Worm (Caenorhabditis elegans): Measurements from ENCODE around the gene Y53G8B.2.

Y53G8B.2 gene

ce11 chrIII:3110614-3111013 is 6.9 kb upstream of the Y53G8B.2 start:
- no peak for TF ChIP-seq ref-2 (tag; optimal IDR thresholded peaks at IDR 0.05)

- TF ChIP-seq ahr-1 (tag; optimal IDR thresholded peaks at IDR 0.05) (no peak), ceh-19 (GFP tag; optimal IDR thresholded peaks at IDR 0.05) (no peak), pat-9 (tag; optimal IDR thresholded peaks at IDR 0.05) (no peak), tbx-7 (tag; optimal IDR thresholded peaks at IDR 0.05) (no peak), pax-1 (tag; optimal IDR thresholded peaks at IDR 0.05) (no peak), zip-5 (tag; optimal IDR thresholded peaks at IDR 0.05) (no peak), sox-2 (GFP tag; IDR thresholded peaks at IDR 0.05) (no peak), pha-4 (tag; optimal IDR thresholded peaks at IDR 0.05) (no peak), che-1 (tag; optimal IDR thresholded peaks at IDR 0.05) (no peak), ztf-16 (tag; optimal IDR thresholded peaks at IDR 0.05) (no peak), C38D4.7 (GFP tag; optimal IDR thresholded peaks at IDR 0.05) (no peak), ceh-14 (tag; optimal IDR thresholded peaks at IDR 0.05) (no peak), madf-2 (tag; optimal IDR thresholded peaks at IDR 0.05) (no peak), sox-4 (tag; optimal IDR thresholded peaks at IDR 0.05) (no peak), ref-2 (tag; optimal IDR thresholded peaks at IDR 0.05) (no peak), ceh-45 (GFP tag; IDR thresholded peaks at IDR 0.05) (no peak), pqm-1 (tag; optimal IDR thresholded peaks at IDR 0.05) (no peak), ceh-6 (GFP tag; optimal IDR thresholded peaks at IDR 0.05) (no peak)
Observed at ce11 chrIII:3109564-3109963, 5.8 kb upstream of the Y53G8B.2 start.

- TF ChIP-seq unc-3 (GFP tag; conservative IDR thresholded peaks at IDR 0.05) (no peak), unc-3 (tag; optimal IDR thresholded peaks at IDR 0.05) (no peak), pros-1 (tag; optimal IDR thresholded peaks at IDR 0.05) (no peak), ceh-9 (tag; optimal IDR thresholded peaks at IDR 0.05) (no peak), tbx-7 (tag; optimal IDR thresholded peaks at IDR 0.05) (no peak), odd-2 (tag; optimal IDR thresholded peaks at IDR 0.05) (no peak), pha-4 (tag; optimal IDR thresholded peaks at IDR 0.05) (no peak), K02D7.2 (tag; optimal IDR thresholded peaks at IDR 0.05) (no peak), npax-4 (tag; optimal IDR thresholded peaks at IDR 0.05) (no peak), hlh-8 (tag; optimal IDR thresholded peaks at IDR 0.05) (no peak)
Observed at ce11 chrIII:3108804-3109203, 5.0 kb upstream of the Y53G8B.2 start.

- no peak for TF ChIP-seq ceh-24 (tag; optimal IDR thresholded peaks at IDR 0.05)
- TF ChIP-seq mec-3 (tag; optimal IDR thresholded peaks at IDR 0.05; ENCODE audit: borderline replicate concordance), result no peak
- TF ChIP-seq ceh-34 (tag; optimal IDR thresholded peaks at IDR 0.05), result no peak
Observed at ce11 chrIII:3107530-3107929, 3.8 kb upstream of the Y53G8B.2 start.

- no peak for TF ChIP-seq npax-4 (tag; optimal IDR thresholded peaks at IDR 0.05)
- TF ChIP-seq ceh-18 (tag; optimal IDR thresholded peaks at IDR 0.05), result no peak
- TF ChIP-seq zip-5 (tag; optimal IDR thresholded peaks at IDR 0.05), result no peak
- TF ChIP-seq ceh-2 (tag; optimal IDR thresholded peaks at IDR 0.05), result no peak
- TF ChIP-seq lim-6 (tag; optimal IDR thresholded peaks at IDR 0.05), result no peak
- no peak for TF ChIP-seq lin-11 (tag; optimal IDR thresholded peaks at IDR 0.05)
- no peak for TF ChIP-seq pax-1 (tag; optimal IDR thresholded peaks at IDR 0.05)
- TF ChIP-seq ceh-34 (tag; optimal IDR thresholded peaks at IDR 0.05), result no peak
- TF ChIP-seq hlh-30 (tag; optimal IDR thresholded peaks at IDR 0.05; ENCODE audit: insufficient read depth), result no peak
Observed at ce11 chrIII:3106301-3106700, 2.5 kb upstream of the Y53G8B.2 start.

ce11 chrIII:3105212-3105611 is 1.5 kb upstream of the Y53G8B.2 start:
- TF ChIP-seq lin-11 (tag; optimal IDR thresholded peaks at IDR 0.05) (no peak), nhr-11 (tag; optimal IDR thresholded peaks at IDR 0.05) (no peak), dmd-4 (tag; optimal IDR thresholded peaks at IDR 0.05; ENCODE audit: borderline replicate concordance) (no peak), T23F11.4 (GFP tag; optimal IDR thresholded peaks at IDR 0.05) (no peak), pag-3 (tag; optimal IDR thresholded peaks at IDR 0.05; ENCODE audit: borderline replicate concordance) (no peak), ceh-34 (tag; optimal IDR thresholded peaks at IDR 0.05) (no peak)

Measured in whole organism, late embryonic.